Worm (Caenorhabditis elegans): ENCODE measurements around the gene C29F7.10.
A peak's percentile ranks its signal among the peaks of the same experiment; 100 is the strongest.

C29F7.10 gene

DNA sequence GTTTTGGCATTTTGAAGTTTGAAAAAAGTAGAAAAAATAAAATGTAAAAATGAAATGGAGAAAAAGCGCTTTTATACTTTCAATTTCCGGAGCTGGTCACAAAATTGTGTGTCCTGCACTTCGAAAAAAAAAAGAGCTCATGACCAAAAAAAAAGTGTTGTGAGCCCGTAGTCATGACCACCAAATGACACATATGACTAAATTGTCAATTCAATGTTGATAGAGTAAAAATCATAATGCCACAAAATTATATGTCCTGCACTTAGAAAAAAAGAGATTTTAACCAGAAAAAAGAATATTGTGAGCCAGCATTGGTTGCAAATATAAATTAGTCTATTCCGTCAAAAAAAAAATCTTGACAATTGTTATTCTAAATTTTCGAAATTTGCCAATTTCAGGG is 32.1 kb downstream of the C29F7.10 start, which contains the start of gene F02C12.2:
TSS of gene F02C12.2 (minus strand) at position 101 of the 400 bp plus-strand sequence.
- TF ChIP-seq mdt-29 (GFP tag; IDR thresholded peaks at IDR 0.05) (no peak), unc-62 (GFP tag; optimal IDR thresholded peaks at IDR 0.05 in 1 of 2) (peak in 1 of 2 experiments; percentile 3), unc-62 (tag; optimal IDR thresholded peaks at IDR 0.05) (no peak), nhr-10 (tag; optimal IDR thresholded peaks at IDR 0.05) (no peak), nhr-11 (tag; optimal IDR thresholded peaks at IDR 0.05) (no peak)

- TF ChIP-seq pha-4 (GFP tag; IDR thresholded peaks at IDR 0.05), result peak; percentile 56; the same call in 1 of the 2 replicates
- TF ChIP-seq pha-4 (tag; optimal IDR thresholded peaks at IDR 0.05), result no peak
- TF ChIP-seq zfp-2 (tag; optimal IDR thresholded peaks at IDR 0.05), result no peak
- TF ChIP-seq unc-130 (GFP tag; optimal IDR thresholded peaks at IDR 0.05), result no peak
- TF ChIP-seq nhr-6 (tag; optimal IDR thresholded peaks at IDR 0.05), result peak; percentile 68
- peak; percentile 75 for TF ChIP-seq nhr-102 (tag; optimal IDR thresholded peaks at IDR 0.05)
- no peak for TF ChIP-seq F44E2.7 (GFP tag; IDR thresholded peaks at IDR 0.05)
- no peak; the same call in 1 of the 2 replicates for TF ChIP-seq T26A8.4 (GFP tag; IDR thresholded peaks at IDR 0.05)
- TF ChIP-seq dmd-9 (GFP tag; IDR thresholded peaks at IDR 0.05), result no peak
- TF ChIP-seq madf-5 (GFP tag; IDR thresholded peaks at IDR 0.05), result no peak
- peak; percentile 22 for TF ChIP-seq duxl-1 (tag; optimal IDR thresholded peaks at IDR 0.05; ENCODE audit: poor library complexity)
- peak; percentile 15 for TF ChIP-seq nhr-25 (tag; optimal IDR thresholded peaks at IDR 0.05; ENCODE audit: borderline replicate concordance, insufficient read depth)
- TF ChIP-seq cey-2 (tag; optimal IDR thresholded peaks at IDR 0.05; ENCODE audit: borderline replicate concordance, insufficient read depth), result no peak
- no peak for TF ChIP-seq fos-1 (tag; optimal IDR thresholded peaks at IDR 0.05)
- TF ChIP-seq mxl-2 (GFP tag; conservative IDR thresholded peaks at IDR 0.05), result no peak
- TF ChIP-seq nhr-48 (tag; optimal IDR thresholded peaks at IDR 0.05), result peak; percentile 52
- no peak for TF ChIP-seq mxl-3 (GFP tag; optimal IDR thresholded peaks at IDR 0.05)
- TF ChIP-seq hif-1 (tag; optimal IDR thresholded peaks at IDR 0.05), result peak in 1 of 2 experiments; percentile 14
- TF ChIP-seq fkh-10 (GFP tag; optimal IDR thresholded peaks at IDR 0.05), result peak; percentile 2
- TF ChIP-seq Y75B8A.6 (GFP tag; IDR thresholded peaks at IDR 0.05), result no peak
- TF ChIP-seq ctbp-1 (GFP tag; IDR thresholded peaks at IDR 0.05), result 0 out of 2 replicates have a peak, but pooled peaks have one; percentile 35
- peak; percentile 63 for TF ChIP-seq zip-2 (tag; optimal IDR thresholded peaks at IDR 0.05)
- peak in 1 of 2 experiments; percentile 16 for TF ChIP-seq mdl-1 (tag; optimal IDR thresholded peaks at IDR 0.05)
- no peak for TF ChIP-seq pqm-1 (tag; optimal IDR thresholded peaks at IDR 0.05)
- TF ChIP-seq lin-39 (tag; optimal IDR thresholded peaks at IDR 0.05), result no peak
- no peak for TF ChIP-seq ceh-32 (tag; optimal IDR thresholded peaks at IDR 0.05; ENCODE audit: poor library complexity)
- TF ChIP-seq zfp-3 (GFP tag; conservative IDR thresholded peaks at IDR 0.05), result no peak
- no peak for TF ChIP-seq F26F4.8 (GFP tag; conservative IDR thresholded peaks at IDR 0.05)
- no peak for TF ChIP-seq tag-97 (GFP tag; IDR thresholded peaks at IDR 0.05)
- peak; percentile 57 for TF ChIP-seq rbr-2 (tag; optimal IDR thresholded peaks at IDR 0.05)
- TF ChIP-seq lin-15B (tag; optimal IDR thresholded peaks at IDR 0.05), result no peak
- peak in 1 of 2 experiments; percentile 70 for TF ChIP-seq daf-16 (GFP tag; optimal IDR thresholded peaks at IDR 0.05)
- peak; percentile 74 for TF ChIP-seq daf-16 (tag; optimal IDR thresholded peaks at IDR 0.05)
- TF ChIP-seq mes-2 (tag; optimal IDR thresholded peaks at IDR 0.05; ENCODE audit: poor library complexity, severe bottlenecking), result peak; percentile 82
- no peak for TF ChIP-seq jun-1 (tag; optimal IDR thresholded peaks at IDR 0.05)
- TF ChIP-seq lin-1 (GFP tag; IDR thresholded peaks at IDR 0.05), result no peak
- TF ChIP-seq lim-7 (GFP tag; IDR thresholded peaks at IDR 0.05), result no peak
- peak; percentile 63 for TF ChIP-seq dmd-6 (GFP tag; IDR thresholded peaks at IDR 0.05)
- peak in 1 of 2 experiments; percentile 85 for TF ChIP-seq lsy-2 (tag; optimal IDR thresholded peaks at IDR 0.05)
- TF ChIP-seq snpc-1.2 (GFP tag; IDR thresholded peaks at IDR 0.05), result no peak
- TF ChIP-seq lin-29 (GFP tag; IDR thresholded peaks at IDR 0.05), result no peak
- TF ChIP-seq dpl-1 (GFP tag; optimal IDR thresholded peaks at IDR 0.05), result peak; percentile 68
- peak; percentile 77 for TF ChIP-seq hmg-1.1 (GFP tag; IDR thresholded peaks at IDR 0.05)
- no peak for TF ChIP-seq nhr-42 (GFP tag; IDR thresholded peaks at IDR 0.05)
Observed at ce11 chrX:13396550-13397023, 34.7 kb downstream of the C29F7.10 start, which contains the start of gene F02C12.3. Gene F02C12.3 (plus strand): TSS chrX:13396973.
